Worm (Caenorhabditis elegans) whole organism, young adult: ENCODE measurements around the gene lys-3.

Source experiments
- B0336.3 ChIP-seq: fragments of 200-800 bp; sonication (Bioruptor generic); IDR thresholded peaks from 2 replicates; pipeline ENCODE4 v1.3.6; 2022; ENCODE audit warnings: missing genetic modification characterization, missing compliant biosample characterization
- C17E4.6 ChIP-seq: fragments of 200-800 bp; sonication (Bioruptor generic); IDR thresholded peaks from 2 replicates; pipeline ENCODE4 v1.3.6; 2022; ENCODE audit warnings: missing genetic modification reagents, missing genetic modification characterization, missing compliant biosample characterization
- F33H1.4 ChIP-seq: fragments of 200-800 bp; sonication (Bioruptor generic); IDR thresholded peaks from 2 replicates; pipeline ENCODE4 v1.3.6; 2022; ENCODE audit warnings: missing genetic modification reagents, missing genetic modification characterization, missing compliant biosample characterization
- T07F8.4 ChIP-seq: sonication (generic microtip); optimal IDR thresholded peaks from 2 replicates; lab custom pipeline; 2016; ENCODE audit warnings: mild to moderate bottlenecking, missing genetic modification characterization, moderate library complexity, missing compliant biosample characterization
- cebp-1 ChIP-seq, 2 experiments: fragments of 200-800 bp in 1 of 2; sonication (Bioruptor generic) in 1 of 2; sonication (generic microtip) in 1 of 2; IDR thresholded peaks in 1 of 2; optimal IDR thresholded peaks in 1 of 2; 2 replicates each; pipeline versions ENCODE4 v1.3.6 to Lab custom; 2017 to 2022; ENCODE audit warnings: missing compliant biosample characterization in 2 of 2, missing genetic modification characterization in 2 of 2, mild to moderate bottlenecking in 1 of 2, missing genetic modification reagents in 1 of 2, moderate library complexity in 1 of 2
- ekl-4 ChIP-seq: fragments of 200-800 bp; sonication (Bioruptor generic); IDR thresholded peaks from 2 replicates; pipeline ENCODE4 v1.3.6; 2022; ENCODE audit warnings: missing genetic modification reagents, missing genetic modification characterization, missing compliant biosample characterization
- ets-4 ChIP-seq: fragments of 200-800 bp; sonication (Bioruptor generic); optimal IDR thresholded peaks from 2 replicates; lab custom pipeline; 2018; ENCODE audit warnings: mild to moderate bottlenecking, missing genetic modification characterization, missing compliant biosample characterization
- madf-6 ChIP-seq: fragments of 200-800 bp; sonication (Bioruptor generic); IDR thresholded peaks from 2 replicates; pipeline ENCODE4 v1.3.6; 2022; ENCODE audit warnings: missing genetic modification reagents, missing genetic modification characterization, missing compliant biosample characterization
- nhr-179 ChIP-seq: sonication (generic microtip); optimal IDR thresholded peaks from 2 replicates; lab custom pipeline; 2016; ENCODE audit warnings: mild to moderate bottlenecking, missing genetic modification characterization, missing compliant biosample characterization
- pha-4 ChIP-seq: fragments of 150-350 bp; sonication (generic microtip); optimal IDR thresholded peaks from 2 replicates; lab custom pipeline; 2014; ENCODE audit warnings: missing biosample characterization, missing genetic modification reagents, missing genetic modification characterization
- snpc-4 ChIP-seq, 5 experiments: fragments of 150-350 bp in 1 of 5; sonication (generic microtip) in 4 of 5; optimal IDR thresholded peaks; 2 replicates each; lab custom pipeline; 2014 to 2018; ENCODE audit warnings: missing genetic modification characterization in 5 of 5, missing biosample characterization in 3 of 5, antibody characterized with exemption in 2 of 5, mild to moderate bottlenecking in 2 of 5, missing compliant biosample characterization in 2 of 5, missing genotype in 2 of 5, moderate library complexity in 2 of 5, missing genetic modification reagents in 1 of 5
- sptf-2 ChIP-seq: fragments of 200-800 bp; sonication (Bioruptor generic); optimal IDR thresholded peaks from 2 replicates; lab custom pipeline; 2018; ENCODE audit warnings: mild to moderate bottlenecking, missing genetic modification characterization, missing compliant biosample characterization

DNA sequence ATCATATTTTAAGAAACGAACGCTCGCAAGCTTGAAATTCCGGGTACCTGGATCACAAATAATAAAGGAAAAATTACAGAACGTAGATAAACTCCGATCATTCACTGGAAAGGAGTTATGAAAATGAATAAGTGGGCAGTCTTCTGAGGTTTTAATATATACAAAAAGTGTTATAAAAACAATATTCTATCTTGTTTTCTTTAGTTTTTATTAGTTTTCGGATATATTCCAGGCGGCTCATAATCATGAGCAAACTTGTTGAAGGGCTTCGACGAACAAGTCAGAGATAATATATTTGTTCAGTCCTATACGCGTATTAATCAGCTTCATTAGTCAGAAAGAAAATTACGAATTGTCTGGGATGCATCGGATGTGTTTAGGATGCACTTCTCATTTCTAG, 30.6 kb upstream of the lys-3 start, which contains the start of gene gcy-6:
- no peak for TF ChIP-seq pha-4 (tag; lab: Kevin White, UChicago)
- TF ChIP-seq sptf-2: no peak
- no peak for TF ChIP-seq T07F8.4 (tag; lab: Kevin White, UChicago)
- no peak for TF ChIP-seq ets-4 (GFP tag; lab: Kevin White, UChicago)
- no peak for TF ChIP-seq snpc-4 (GFP tag; optimal IDR thresholded peaks at IDR 0.05; lab: Kevin White, UChicago)
- TF ChIP-seq snpc-4 (tag; optimal IDR thresholded peaks at IDR 0.05; lab: Kevin White, UChicago): no peak
- TF ChIP-seq nhr-179 (tag; lab: Kevin White, UChicago): no peak
- TF ChIP-seq cebp-1 (GFP tag; IDR thresholded peaks at IDR 0.05; lab: Robert Waterston, UW): no peak
- TF ChIP-seq cebp-1 (tag; optimal IDR thresholded peaks at IDR 0.05; lab: Kevin White, UChicago): no peak
- no peak for TF ChIP-seq C17E4.6 (GFP tag; lab: Robert Waterston, UW)
- TF ChIP-seq B0336.3 (GFP tag; lab: Robert Waterston, UW): no peak
- no peak for TF ChIP-seq F33H1.4
- TF ChIP-seq madf-6 (GFP tag; lab: Robert Waterston, UW): no peak
- TF ChIP-seq ekl-4: no peak
